Fruit fly (Drosophila melanogaster) Kc167 (cell line): ENCODE measurements around the gene Sos.

Source experiments
- Myc ChIP-seq: fragments of >200 bp; optimal IDR thresholded peaks from 2 replicates; lab custom pipeline; 2017; ENCODE audit warnings: missing external identifiers
- h ChIP-seq: fragments of >200 bp; optimal IDR thresholded peaks from 3 replicates; lab custom pipeline; 2018; ENCODE audit warnings: missing external identifiers
- psq ChIP-seq: fragments of >200 bp; optimal IDR thresholded peaks from 2 replicates; lab custom pipeline; 2017; ENCODE audit warnings: missing external identifiers

- TF ChIP-seq h (no peak), Myc (lab: Kevin White, UChicago) (no peak), psq (lab: Kevin White, UChicago) (no peak)
Measured at dm6 chr2L:13805170-13805569, 8.4 kb upstream of the Sos start.
